Fruit fly (Drosophila melanogaster): ENCODE results near the gene CG1806.
A peak's percentile ranks its signal among the peaks of the same experiment; 100 is the strongest.

The CG1806 gene

dm6 chrX:12003437-12004394 lies 3.3 kb upstream of the CG1806 start, which contains the start of gene fw (continued):
- TF ChIP-seq gem (tag; optimal IDR thresholded peaks at IDR 0.05) = peak; percentile 50
- TF ChIP-seq CG1233 (GFP tag; optimal IDR thresholded peaks at IDR 0.05) = peak; percentile 20
- TF ChIP-seq MESR4 (GFP tag; optimal IDR thresholded peaks at IDR 0.05) = no peak
- TF ChIP-seq CHES-1-like (GFP tag; optimal IDR thresholded peaks at IDR 0.05) = no peak
- TF ChIP-seq CG17802 (tag; optimal IDR thresholded peaks at IDR 0.05) = no peak
- TF ChIP-seq Rfx (GFP tag; IDR thresholded peaks at IDR 0.05) = peak; percentile 60; the same call in 1 of the 2 replicates
- TF ChIP-seq caup (GFP tag; optimal IDR thresholded peaks at IDR 0.05; ENCODE audit: severe bottlenecking) = no peak
- TF ChIP-seq klu (GFP tag; IDR thresholded peaks at IDR 0.05) = no peak
- no peak for TF ChIP-seq Ptx1 (GFP tag; IDR thresholded peaks at IDR 0.05)
- peak; percentile 16 for TF ChIP-seq CG10979 (tag; optimal IDR thresholded peaks at IDR 0.05)
- TF ChIP-seq sisA (GFP tag; IDR thresholded peaks at IDR 0.05) = no peak
- no peak for TF ChIP-seq pum (GFP tag; optimal IDR thresholded peaks at IDR 0.05)
- TF ChIP-seq CG10321 (GFP tag; IDR thresholded peaks at IDR 0.05) = no peak
- TF ChIP-seq B-H1 (GFP tag; IDR thresholded peaks at IDR 0.05) = peak; percentile 15; the same call in 1 of the 3 replicates
- no peak for TF ChIP-seq cas (GFP tag; IDR thresholded peaks at IDR 0.05)
- TF ChIP-seq bsh (GFP tag; optimal IDR thresholded peaks at IDR 0.05) = peak in 1 of 2 experiments; percentile 67
- no peak for TF ChIP-seq gt (GFP tag; IDR thresholded peaks at IDR 0.05)
- TF ChIP-seq Mes4 (GFP tag; optimal IDR thresholded peaks at IDR 0.05) = no peak
- no peak for TF ChIP-seq disco-r (GFP tag; optimal IDR thresholded peaks at IDR 0.05)
- TF ChIP-seq CG2678 (tag; optimal IDR thresholded peaks at IDR 0.05) = no peak
- 0 out of 3 replicates have a peak, but pooled peaks have one; percentile 43 for TF ChIP-seq CG11695 (GFP tag; IDR thresholded peaks at IDR 0.05)
- peak; percentile 11 for TF ChIP-seq lab (GFP tag; optimal IDR thresholded peaks at IDR 0.05)
- TF ChIP-seq CG17612 (GFP tag; IDR thresholded peaks at IDR 0.05) = no peak
- no peak for TF ChIP-seq pho (GFP tag; optimal IDR thresholded peaks at IDR 0.05)
- peak; percentile 61; the same call in 1 of the 2 replicates for TF ChIP-seq ara (GFP tag; IDR thresholded peaks at IDR 0.05)
- TF ChIP-seq CG2199 (GFP tag; IDR thresholded peaks at IDR 0.05) = no peak
- TF ChIP-seq phol (tag; optimal IDR thresholded peaks at IDR 0.05) = no peak
- TF ChIP-seq CG33213 (GFP tag; optimal IDR thresholded peaks at IDR 0.05) = peak; percentile 10
- TF ChIP-seq CG32532 (GFP tag; IDR thresholded peaks at IDR 0.05) = peak; percentile 54
- peak; percentile 90 for TF ChIP-seq Med (GFP tag)
- peak; percentile 29; the same call in 2 of the 3 replicates for TF ChIP-seq ci (GFP tag; IDR thresholded peaks at IDR 0.05)
- no peak; the same call in 2 of the 3 replicates for TF ChIP-seq CG6175 (GFP tag; IDR thresholded peaks at IDR 0.05)
- TF ChIP-seq shn (GFP tag; optimal IDR thresholded peaks at IDR 0.05) = no peak
- TF ChIP-seq ato (GFP tag; IDR thresholded peaks at IDR 0.05; ENCODE audit: partially characterized antibody) = no peak
- 0 out of 4 replicates have a peak, but pooled peaks have one; percentile 77 for TF ChIP-seq chinmo (GFP tag; IDR thresholded peaks at IDR 0.05; ENCODE audit: partially characterized antibody)
- no peak for TF ChIP-seq CG10462 (GFP tag; optimal IDR thresholded peaks at IDR 0.05)
- peak; percentile 14 for TF ChIP-seq fd3F (GFP tag; optimal IDR thresholded peaks at IDR 0.05)
- peak; percentile 57; the same call in 1 of the 2 replicates for TF ChIP-seq CG31441 (GFP tag; IDR thresholded peaks at IDR 0.05)
- TF ChIP-seq CG8281 (tag; optimal IDR thresholded peaks at IDR 0.05) = no peak
- TF ChIP-seq pan (optimal IDR thresholded peaks at IDR 0.05) = no peak
- TF ChIP-seq pan (GFP tag; optimal IDR thresholded peaks at IDR 0.05 in 1 of 2, IDR thresholded peaks at IDR 0.05 in 1 of 2) = peak in 1 of 2 experiments; percentile 67
- no peak for TF ChIP-seq dimm (GFP tag; IDR thresholded peaks at IDR 0.05)
- TF ChIP-seq Scr (GFP tag; IDR thresholded peaks at IDR 0.05; ENCODE audit: partially characterized antibody) = no peak
- peak; percentile 56; the same call in 1 of the 2 replicates for TF ChIP-seq Xrp1 (GFP tag; IDR thresholded peaks at IDR 0.05)
- peak; percentile 19; the same call in 1 of the 2 replicates for TF ChIP-seq Ada2b (GFP tag; IDR thresholded peaks at IDR 0.05)
- no peak for TF ChIP-seq vfl (GFP tag; optimal IDR thresholded peaks at IDR 0.05)
- TF ChIP-seq tna (GFP tag; IDR thresholded peaks at IDR 0.05; ENCODE audit: partially characterized antibody) = no peak
- TF ChIP-seq Mrtf (GFP tag; IDR thresholded peaks at IDR 0.05) = peak; percentile 56; the same call in 1 of the 3 replicates
